Fruit fly (Drosophila melanogaster): ENCODE data around the gene Shab.

Gene Shab

DNA sequence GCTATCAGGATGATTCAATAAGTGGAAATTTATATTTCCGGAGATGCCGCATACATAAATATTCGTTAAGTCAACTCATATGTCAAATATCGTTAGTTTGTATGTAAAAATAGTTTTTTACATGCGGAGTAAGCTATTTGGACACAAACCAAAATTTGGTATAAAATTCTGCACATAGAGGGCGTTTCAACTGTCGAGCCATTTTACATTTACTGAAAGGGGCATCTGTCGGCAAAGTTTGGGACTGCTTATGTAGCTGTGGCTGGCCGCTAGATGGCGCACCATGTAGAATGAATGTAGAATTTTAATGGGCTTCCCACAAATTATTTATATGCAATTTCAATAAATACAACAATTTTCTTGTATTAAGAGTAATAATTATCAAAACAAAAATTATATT lies 43.0 kb upstream of the Shab start (continued):
- TF ChIP-seq CG11695 (GFP tag; IDR thresholded peaks at IDR 0.05) (no peak), CG11093 (GFP tag; IDR thresholded peaks at IDR 0.05) (no peak), CG32767 (GFP tag; IDR thresholded peaks at IDR 0.05) (peak; percentile 72), Dll (GFP tag; IDR thresholded peaks at IDR 0.05; ENCODE audit: partially characterized antibody) (no peak), sc (optimal IDR thresholded peaks at IDR 0.05) (no peak), sc (GFP tag; optimal IDR thresholded peaks at IDR 0.05) (peak; percentile 21), jigr1 (GFP tag; IDR thresholded peaks at IDR 0.05) (no peak), h (optimal IDR thresholded peaks at IDR 0.05) (no peak), exex (tag; optimal IDR thresholded peaks at IDR 0.05) (no peak), CG34422 (GFP tag; IDR thresholded peaks at IDR 0.05) (peak; percentile 77), CG3163 (GFP tag; optimal IDR thresholded peaks at IDR 0.05) (peak; percentile 45), CG7556 (GFP tag; optimal IDR thresholded peaks at IDR 0.05) (no peak), zfh1 (GFP tag; IDR thresholded peaks at IDR 0.05) (peak; percentile 73; the same call in 2 of the 3 replicates), org-1 (GFP tag; optimal IDR thresholded peaks at IDR 0.05) (no peak), Mrtf (GFP tag; IDR thresholded peaks at IDR 0.05) (peak; percentile 77)

dm6 chr3L:2852763-2853334 lies 42.0 kb upstream of the Shab start:
- peak; percentile 69 for TF ChIP-seq sens (GFP tag)
- no peak for TF ChIP-seq Atf-2 (GFP tag; optimal IDR thresholded peaks at IDR 0.05)
- no peak for TF ChIP-seq CG1024 (GFP tag; IDR thresholded peaks at IDR 0.05)
- TF ChIP-seq nerfin-2 (GFP tag; IDR thresholded peaks at IDR 0.05; ENCODE audit: partially characterized antibody), result no peak
- no peak for TF ChIP-seq vfl (GFP tag; optimal IDR thresholded peaks at IDR 0.05)
- TF ChIP-seq pzg (GFP tag; optimal IDR thresholded peaks at IDR 0.05), result no peak
- TF ChIP-seq Stat92E (GFP tag; optimal IDR thresholded peaks at IDR 0.05), result no peak
- peak; percentile 80 for TF ChIP-seq zf30C (GFP tag; optimal IDR thresholded peaks at IDR 0.05)
- no peak for TF ChIP-seq CG15269 (tag; optimal IDR thresholded peaks at IDR 0.05)
- no peak for TF ChIP-seq br (optimal IDR thresholded peaks at IDR 0.05)
- peak; percentile 4 for TF ChIP-seq CG15696 (tag; optimal IDR thresholded peaks at IDR 0.05)
- TF ChIP-seq C15 (GFP tag; IDR thresholded peaks at IDR 0.05), result no peak
- no peak for TF ChIP-seq Hmx (GFP tag; optimal IDR thresholded peaks at IDR 0.05)
- TF ChIP-seq CG8089 (GFP tag; optimal IDR thresholded peaks at IDR 0.05), result no peak
- 0 out of 2 replicates have a peak, but pooled peaks have one; percentile 30 for TF ChIP-seq Xrp1 (GFP tag; IDR thresholded peaks at IDR 0.05)
- no peak for TF ChIP-seq CG4730 (GFP tag; IDR thresholded peaks at IDR 0.05)
- no peak for TF ChIP-seq ap (GFP tag; IDR thresholded peaks at IDR 0.05)
- peak; percentile 26 for TF ChIP-seq CG33557 (GFP tag; optimal IDR thresholded peaks at IDR 0.05)
- no peak for TF ChIP-seq CG32767 (GFP tag; IDR thresholded peaks at IDR 0.05)
- TF ChIP-seq CG18262 (tag; optimal IDR thresholded peaks at IDR 0.05), result peak; percentile 23
- 0 out of 2 replicates have a peak, but pooled peaks have one; percentile 16 for TF ChIP-seq CG4404 (GFP tag; IDR thresholded peaks at IDR 0.05)
- TF ChIP-seq Optix (GFP tag; IDR thresholded peaks at IDR 0.05), result no peak
- no peak for TF ChIP-seq toy (GFP tag; IDR thresholded peaks at IDR 0.05)
- TF ChIP-seq Pdp1 (GFP tag; optimal IDR thresholded peaks at IDR 0.05), result no peak
- no peak for TF ChIP-seq kni (GFP tag; optimal IDR thresholded peaks at IDR 0.05)
- peak; percentile 92 for TF ChIP-seq HLHmδ (GFP tag; optimal IDR thresholded peaks at IDR 0.05)
- no peak for TF ChIP-seq Nf-YB (GFP tag; optimal IDR thresholded peaks at IDR 0.05)
- TF ChIP-seq CG4328 (GFP tag; optimal IDR thresholded peaks at IDR 0.05), result no peak
- no peak for TF ChIP-seq D19A (tag; optimal IDR thresholded peaks at IDR 0.05)
- TF ChIP-seq Spps (tag; optimal IDR thresholded peaks at IDR 0.05), result no peak
- no peak for TF ChIP-seq HmgD (GFP tag; optimal IDR thresholded peaks at IDR 0.05)
- peak; percentile 5 for TF ChIP-seq CG9727 (GFP tag; optimal IDR thresholded peaks at IDR 0.05)
- TF ChIP-seq Bteb2 (GFP tag; optimal IDR thresholded peaks at IDR 0.05), result no peak
- TF ChIP-seq twi (tag; optimal IDR thresholded peaks at IDR 0.05), result peak; percentile 81
- peak; percentile 16 for TF ChIP-seq CG17829 (tag; optimal IDR thresholded peaks at IDR 0.05)
- TF ChIP-seq Med (GFP tag), result peak; percentile 48
- TF ChIP-seq z (GFP tag; IDR thresholded peaks at IDR 0.05), result peak; percentile 35; the same call in 1 of the 3 replicates

Measured in whole organism, embryonic.